Fruit fly (Drosophila melanogaster): Measurements from ENCODE around the gene Es2.

Es2 gene

dm6 chrX:8452163-8452562 is 9.1 kb upstream of the Es2 start (continued):
- TF ChIP-seq CG11398 (GFP tag; optimal IDR thresholded peaks at IDR 0.05) (no peak), Doc3 (GFP tag; IDR thresholded peaks at IDR 0.05; ENCODE audit: partially characterized antibody) (peak; percentile 88), dati (GFP tag; IDR thresholded peaks at IDR 0.05) (no peak), CG17186 (GFP tag; optimal IDR thresholded peaks at IDR 0.05) (no peak), CG34224 (GFP tag; IDR thresholded peaks at IDR 0.05; ENCODE audit: partially characterized antibody) (peak; percentile 100), Med (GFP tag) (no peak), nerfin-2 (GFP tag; IDR thresholded peaks at IDR 0.05; ENCODE audit: partially characterized antibody) (peak; percentile 100), CG14860 (GFP tag; IDR thresholded peaks at IDR 0.05; ENCODE audit: partially characterized antibody) (peak; percentile 100), Dfd (GFP tag; optimal IDR thresholded peaks at IDR 0.05) (no peak), nerfin-1 (tag; optimal IDR thresholded peaks at IDR 0.05) (no peak), CG15011 (GFP tag; optimal IDR thresholded peaks at IDR 0.05) (no peak), emc (GFP tag; optimal IDR thresholded peaks at IDR 0.05) (no peak), CG8089 (GFP tag; optimal IDR thresholded peaks at IDR 0.05) (no peak), ind (GFP tag; optimal IDR thresholded peaks at IDR 0.05) (no peak), Scr (GFP tag; IDR thresholded peaks at IDR 0.05; ENCODE audit: partially characterized antibody) (peak; percentile 90), ranshi (GFP tag; IDR thresholded peaks at IDR 0.05) (no peak), sug (tag; optimal IDR thresholded peaks at IDR 0.05) (no peak), CG9932 (GFP tag; IDR thresholded peaks at IDR 0.05) (no peak), amos (GFP tag; IDR thresholded peaks at IDR 0.05; ENCODE audit: partially characterized antibody) (peak; percentile 81), CG15269 (tag; optimal IDR thresholded peaks at IDR 0.05) (no peak), CG6813 (GFP tag; optimal IDR thresholded peaks at IDR 0.05) (no peak), pita (GFP tag; optimal IDR thresholded peaks at IDR 0.05) (no peak), CG6791 (GFP tag; IDR thresholded peaks at IDR 0.05; ENCODE audit: partially characterized antibody) (peak; percentile 100), Pdp1 (GFP tag; optimal IDR thresholded peaks at IDR 0.05) (no peak), Hand (GFP tag; optimal IDR thresholded peaks at IDR 0.05) (no peak)

dm6 chrX:8455019-8455555 is 6.2 kb upstream of the Es2 start, which contains the start of gene org-1:
TSS of gene org-1 (minus strand) at chrX:8455069.
- TF ChIP-seq CG4617 (GFP tag; optimal IDR thresholded peaks at IDR 0.05; ENCODE audit: borderline replicate concordance) (peak; percentile 78), CG42726 (GFP tag; IDR thresholded peaks at IDR 0.05; ENCODE audit: partially characterized antibody) (0 out of 2 replicates have a peak, but pooled peaks have one; percentile 13), nmo (GFP tag; optimal IDR thresholded peaks at IDR 0.05) (peak; percentile 97), sens (GFP tag) (peak; percentile 98), Tbp (GFP tag; optimal IDR thresholded peaks at IDR 0.05) (no peak), CG6765 (GFP tag; optimal IDR thresholded peaks at IDR 0.05) (peak; percentile 73), sob (GFP tag; IDR thresholded peaks at IDR 0.05) (peak; percentile 96), wdn (GFP tag; IDR thresholded peaks at IDR 0.05) (peak; percentile 90), CG2129 (GFP tag; IDR thresholded peaks at IDR 0.05; ENCODE audit: partially characterized antibody) (no peak), CG34376 (GFP tag; optimal IDR thresholded peaks at IDR 0.05) (peak; percentile 58), wor (GFP tag; IDR thresholded peaks at IDR 0.05) (peak; percentile 95), her (GFP tag; optimal IDR thresholded peaks at IDR 0.05) (peak; percentile 22), tll (GFP tag; optimal IDR thresholded peaks at IDR 0.05) (no peak), hkb (optimal IDR thresholded peaks at IDR 0.05) (no peak), hkb (GFP tag; IDR thresholded peaks at IDR 0.05) (peak; percentile 97), CG10959 (GFP tag; IDR thresholded peaks at IDR 0.05) (peak; percentile 99), CkIIα-i1 (GFP tag; IDR thresholded peaks at IDR 0.05) (peak; percentile 76; the same call in 1 of the 2 replicates), CG13123 (GFP tag; optimal IDR thresholded peaks at IDR 0.05) (peak; percentile 90), Ets97D (GFP tag; optimal IDR thresholded peaks at IDR 0.05) (peak; percentile 57), CG1792 (GFP tag; optimal IDR thresholded peaks at IDR 0.05) (peak; percentile 55), CG33213 (GFP tag; optimal IDR thresholded peaks at IDR 0.05) (peak; percentile 64), odd (GFP tag; optimal IDR thresholded peaks at IDR 0.05) (peak; percentile 80), CG16779 (GFP tag; IDR thresholded peaks at IDR 0.05) (peak; percentile 82), ken (GFP tag; IDR thresholded peaks at IDR 0.05) (peak; percentile 98), CG8281 (tag; optimal IDR thresholded peaks at IDR 0.05) (peak; percentile 82), GATAe (GFP tag; conservative IDR thresholded peaks at IDR 0.05) (peak; percentile 76)
